Worm (Caenorhabditis elegans) whole organism, L3 larva: Measurements from ENCODE around the gene C30G7.2.

Source experiments
- R02D3.7 ChIP-seq: fragments of 150-350 bp; optimal IDR thresholded peaks from 2 replicates; lab custom pipeline; 2014; ENCODE audit warnings: missing biosample characterization, missing genetic modification characterization
- aly-2 ChIP-seq: fragments of 150-350 bp; optimal IDR thresholded peaks from 2 replicates; lab custom pipeline; 2014; ENCODE audit warnings: missing biosample characterization, missing genetic modification characterization
- ceh-82 ChIP-seq: fragments of 150-350 bp; optimal IDR thresholded peaks from 2 replicates; lab custom pipeline; 2014; ENCODE audit warnings: missing biosample characterization, missing genetic modification characterization
- ceh-9 ChIP-seq: sonication (generic microtip); optimal IDR thresholded peaks from 2 replicates; lab custom pipeline; 2018; ENCODE audit warnings: missing biosample characterization, missing genetic modification characterization
- egl-27 ChIP-seq: sonication (generic microtip); optimal IDR thresholded peaks from 4 replicates; lab custom pipeline; 2017; ENCODE audit warnings: missing biosample characterization, missing genetic modification reagents, missing genetic modification characterization
- fkh-10 ChIP-seq: sonication (generic microtip); optimal IDR thresholded peaks from 2 replicates; lab custom pipeline; 2017; ENCODE audit warnings: missing biosample characterization, missing genetic modification reagents, missing genetic modification characterization
- lin-15B ChIP-seq: fragments of 150-350 bp; optimal IDR thresholded peaks from 2 replicates; lab custom pipeline; 2014; ENCODE audit warnings: missing biosample characterization, missing genetic modification characterization
- nhr-11 ChIP-seq: fragments of 150-350 bp; optimal IDR thresholded peaks from 2 replicates; lab custom pipeline; 2014; ENCODE audit warnings: missing biosample characterization, missing genetic modification characterization
- nhr-23 ChIP-seq: fragments of 150-350 bp; optimal IDR thresholded peaks from 2 replicates; lab custom pipeline; 2014; ENCODE audit warnings: missing biosample characterization, missing genetic modification reagents, missing genetic modification characterization
- nhr-28 ChIP-seq: fragments of 150-350 bp; optimal IDR thresholded peaks from 2 replicates; lab custom pipeline; 2014; ENCODE audit warnings: missing biosample characterization, missing genetic modification characterization
- nhr-76 ChIP-seq: fragments of 150-350 bp; sonication (generic microtip); optimal IDR thresholded peaks from 5 replicates; lab custom pipeline; 2014; ENCODE audit warnings: missing biosample characterization, missing genetic modification characterization
- nhr-77 ChIP-seq: fragments of 150-350 bp; optimal IDR thresholded peaks from 2 replicates; lab custom pipeline; 2014; ENCODE audit warnings: missing biosample characterization, missing genetic modification characterization
- pqm-1 ChIP-seq: fragments of 150-350 bp; optimal IDR thresholded peaks from 2 replicates; lab custom pipeline; 2017; ENCODE audit warnings: missing biosample characterization, missing genetic modification characterization, inconsistent platforms

DNA sequence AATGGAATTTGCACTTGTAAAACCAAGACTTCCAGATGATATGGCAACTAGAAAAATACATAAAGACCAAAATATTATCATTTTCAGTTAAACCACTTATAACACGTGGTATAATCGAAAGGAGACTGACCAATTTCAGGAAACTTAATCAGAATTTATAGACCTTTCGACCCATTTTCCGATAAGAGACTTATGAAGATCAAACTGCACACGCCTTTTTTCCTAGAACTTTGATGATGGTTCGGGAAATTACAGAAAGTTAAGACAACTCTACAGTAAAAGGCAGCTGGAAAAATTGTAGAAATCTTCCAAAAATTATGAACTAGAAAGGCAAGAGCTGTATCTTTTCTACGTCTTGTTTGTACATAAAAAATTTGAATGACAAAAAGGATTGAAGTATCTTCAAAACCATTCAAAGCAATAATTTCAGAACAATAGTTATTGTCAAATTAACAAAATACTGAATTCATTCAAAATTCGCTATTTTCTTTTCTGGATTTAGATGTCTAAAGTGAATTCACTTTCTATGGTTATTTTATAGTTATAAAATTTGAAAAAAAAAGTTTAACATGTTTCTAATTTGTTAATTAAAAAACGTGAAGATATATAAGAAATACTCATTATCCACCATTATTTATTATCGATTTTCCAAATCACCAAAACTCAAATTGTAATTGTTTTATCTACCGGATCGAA, 43.2 kb upstream of the C30G7.2 start, which contains the start of the genes mpst-2 and H12D21.5:
- TF ChIP-seq ceh-9, result no peak
- no peak for TF ChIP-seq egl-27 (tag; lab: Kevin White, UChicago)
- TF ChIP-seq R02D3.7 (tag; lab: Kevin White, UChicago), result no peak
- no peak for TF ChIP-seq nhr-77 (tag; lab: Kevin White, UChicago)
- no peak for TF ChIP-seq ceh-82
- no peak for TF ChIP-seq nhr-23 (tag; lab: Kevin White, UChicago)
- no peak for TF ChIP-seq aly-2
- TF ChIP-seq pqm-1 (tag; lab: Kevin White, UChicago), result no peak
- TF ChIP-seq lin-15B (tag; lab: Kevin White, UChicago), result no peak
- no peak for TF ChIP-seq nhr-11
- no peak for TF ChIP-seq nhr-28
- no peak for TF ChIP-seq fkh-10 (GFP tag; lab: Kevin White, UChicago)
- no peak for TF ChIP-seq nhr-76
